Worm (Caenorhabditis elegans) whole organism, L4 larva: ENCODE measurements around the gene meg-1.
A peak's percentile ranks its signal among the peaks of the same experiment; 100 is the strongest.

Experiments
- F37D6.2 ChIP-seq: sonication (generic microtip); optimal IDR thresholded peaks from 2 replicates; lab custom pipeline; 2016; ENCODE audit warnings: mild to moderate bottlenecking, missing genetic modification characterization, missing compliant biosample characterization
- F44E2.7 ChIP-seq: fragments of 200-800 bp; sonication (Bioruptor generic); IDR thresholded peaks from 2 replicates; pipeline ENCODE4 v2.1.2; 2022; ENCODE audit warnings: missing genetic modification characterization, missing compliant biosample characterization
- F49E8.2 ChIP-seq: sonication (generic microtip); optimal IDR thresholded peaks from 2 replicates; lab custom pipeline; 2016; ENCODE audit warnings: missing compliant biosample characterization, mild to moderate bottlenecking, missing genetic modification characterization, borderline replicate concordance
- R02D3.7 ChIP-seq: fragments of 150-350 bp; sonication (generic microtip); optimal IDR thresholded peaks from 3 replicates; lab custom pipeline; 2014; ENCODE audit warnings: missing biosample characterization, missing genetic modification characterization
- T26A8.4 ChIP-seq: fragments of 200-800 bp; sonication (Bioruptor generic); IDR thresholded peaks from 2 replicates; pipeline ENCODE4 v1.3.6; 2022; ENCODE audit warnings: missing genetic modification characterization, missing compliant biosample characterization
- Y105C5A.15 ChIP-seq: fragments of 200-800 bp; sonication (Bioruptor generic); IDR thresholded peaks from 2 replicates; pipeline ENCODE4 v1.3.6; 2022; ENCODE audit warnings: missing genetic modification characterization, missing compliant biosample characterization
- Y48G9A.11 ChIP-seq: fragments of 200-800 bp; sonication (Bioruptor generic); IDR thresholded peaks from 2 replicates; pipeline ENCODE4 v1.3.6; 2022; ENCODE audit warnings: missing genetic modification reagents, missing genetic modification characterization, missing compliant biosample characterization
- Y5F2A.4 ChIP-seq: fragments of 200-800 bp; sonication (Bioruptor generic); optimal IDR thresholded peaks from 2 replicates; lab custom pipeline; 2018; ENCODE audit warnings: mild to moderate bottlenecking, missing genetic modification characterization, missing compliant biosample characterization
- Y75B8A.6 ChIP-seq: fragments of 200-800 bp; sonication (Bioruptor generic); IDR thresholded peaks from 2 replicates; pipeline ENCODE4 v1.3.6; 2022; ENCODE audit warnings: missing genetic modification reagents, missing genetic modification characterization, missing compliant biosample characterization
- ZK337.2 ChIP-seq: fragments of 200-800 bp; sonication (Bioruptor generic); IDR thresholded peaks from 2 replicates; pipeline ENCODE4 v1.3.6; 2022; ENCODE audit warnings: missing genetic modification reagents, missing genetic modification characterization, missing compliant biosample characterization
- ZK546.5 ChIP-seq, 2 experiments: sonication (generic microtip); optimal IDR thresholded peaks; 2 replicates each; lab custom pipeline; 2017; ENCODE audit warnings: missing biosample characterization in 2 of 2, missing genetic modification characterization in 2 of 2
- ama-1 ChIP-seq: fragments of 150-350 bp; optimal IDR thresholded peaks from 2 replicates; lab custom pipeline; 2014; ENCODE audit warnings: inconsistent platforms, mixed read lengths
- ceh-20 ChIP-seq: fragments of 200-800 bp; sonication (Bioruptor generic); IDR thresholded peaks from 2 replicates; pipeline ENCODE4 v1.3.6; 2022; ENCODE audit warnings: missing genetic modification reagents, missing genetic modification characterization, missing compliant biosample characterization
- ctbp-1 ChIP-seq: fragments of 200-800 bp; sonication (Bioruptor generic); IDR thresholded peaks from 2 replicates; pipeline ENCODE4 v1.3.6; 2022; ENCODE audit warnings: missing genetic modification reagents, missing genetic modification characterization, missing compliant biosample characterization
- daf-16 ChIP-seq, 3 experiments: sonication (generic microtip); optimal IDR thresholded peaks; 2 replicates each; lab custom pipeline; 2016 to 2017; ENCODE audit warnings: missing genetic modification characterization in 3 of 3, missing genetic modification reagents in 3 of 3, mild to moderate bottlenecking in 2 of 3, missing compliant biosample characterization in 2 of 3, missing biosample characterization in 1 of 3, moderate library complexity in 1 of 3
- daf-19 ChIP-seq: fragments of 200-800 bp; sonication (Bioruptor generic); conservative IDR thresholded peaks from 2 replicates; pipeline ENCODE4 v1.3.6; 2022; ENCODE audit warnings: missing genetic modification characterization, missing compliant biosample characterization
- dmd-6 ChIP-seq: fragments of 200-800 bp; sonication (Bioruptor generic); IDR thresholded peaks from 2 replicates; pipeline ENCODE4 v1.3.6; 2022; ENCODE audit warnings: missing genetic modification reagents, missing genetic modification characterization, missing compliant biosample characterization
- dpl-1 ChIP-seq: fragments of 150-350 bp; optimal IDR thresholded peaks from 2 replicates; lab custom pipeline; 2014; ENCODE audit warnings: missing biosample characterization, missing genetic modification reagents, missing genetic modification characterization
- dve-1 ChIP-seq: sonication (generic microtip); optimal IDR thresholded peaks from 2 replicates; lab custom pipeline; 2017; ENCODE audit warnings: antibody characterized with exemption, mild to moderate bottlenecking, missing genetic modification characterization, missing compliant biosample characterization; ENCODE audit not compliant: insufficient read depth
- egl-43 ChIP-seq: fragments of 200-800 bp; sonication (Bioruptor generic); IDR thresholded peaks from 2 replicates; pipeline ENCODE4 v1.3.6; 2022; ENCODE audit warnings: missing genetic modification reagents, missing genetic modification characterization, missing compliant biosample characterization
- fkh-10 ChIP-seq: fragments of 150-350 bp; optimal IDR thresholded peaks from 2 replicates; lab custom pipeline; 2014; ENCODE audit warnings: missing biosample characterization, missing genetic modification reagents, missing genetic modification characterization
- gei-8 ChIP-seq: fragments of 200-800 bp; sonication (Bioruptor generic); optimal IDR thresholded peaks from 2 replicates; lab custom pipeline; 2018; ENCODE audit warnings: mild to moderate bottlenecking, missing genetic modification characterization, missing compliant biosample characterization
- hif-1 ChIP-seq, 2 experiments: sonication (generic microtip); optimal IDR thresholded peaks; 2 replicates each; lab custom pipeline; 2016 to 2017; ENCODE audit warnings: missing compliant biosample characterization in 2 of 2, missing genetic modification characterization in 2 of 2, missing genetic modification reagents in 2 of 2, missing genotype in 2 of 2, mild to moderate bottlenecking in 1 of 2
- hlh-11 ChIP-seq: fragments of 200-800 bp; sonication (Bioruptor generic); optimal IDR thresholded peaks from 2 replicates; lab custom pipeline; 2018; ENCODE audit warnings: mild to moderate bottlenecking, missing genetic modification characterization, missing compliant biosample characterization
- hlh-30 ChIP-seq: sonication (generic microtip); optimal IDR thresholded peaks from 2 replicates; lab custom pipeline; 2017; ENCODE audit warnings: antibody characterized with exemption, mild to moderate bottlenecking, missing genetic modification characterization, missing compliant biosample characterization; ENCODE audit not compliant: insufficient read depth
- hmg-1.1 ChIP-seq: fragments of 200-800 bp; sonication (Bioruptor generic); IDR thresholded peaks from 2 replicates; pipeline ENCODE4 v1.3.6; 2022; ENCODE audit warnings: missing genetic modification reagents, missing genetic modification characterization, missing compliant biosample characterization
- lim-7 ChIP-seq: fragments of 200-800 bp; sonication (Bioruptor generic); IDR thresholded peaks from 2 replicates; pipeline ENCODE4 v1.3.6; 2022; ENCODE audit warnings: missing genetic modification characterization, missing compliant biosample characterization
- lin-1 ChIP-seq: fragments of 200-800 bp; sonication (Bioruptor generic); IDR thresholded peaks from 2 replicates; pipeline ENCODE4 v1.3.6; 2022; ENCODE audit warnings: missing genetic modification reagents, missing genetic modification characterization, missing compliant biosample characterization
- lin-13 ChIP-seq: fragments of 150-350 bp; optimal IDR thresholded peaks from 2 replicates; lab custom pipeline; 2014; ENCODE audit warnings: missing biosample characterization, missing genetic modification reagents, missing genetic modification characterization
- lin-38 ChIP-seq: fragments of 200-800 bp; sonication (Bioruptor generic); IDR thresholded peaks from 2 replicates; pipeline ENCODE4 v1.3.6; 2022; ENCODE audit warnings: missing genetic modification reagents, missing genetic modification characterization, missing compliant biosample characterization
- lsy-2 ChIP-seq, 2 experiments: fragments of 150-350 bp in 1 of 2; sonication (generic microtip) in 1 of 2; optimal IDR thresholded peaks; 2 replicates each; lab custom pipeline; 2014 to 2017; ENCODE audit warnings: missing biosample characterization in 2 of 2, missing genetic modification characterization in 2 of 2
- madf-9 ChIP-seq: fragments of 200-800 bp; sonication (Bioruptor generic); conservative IDR thresholded peaks from 2 replicates; pipeline ENCODE4 v1.3.6; 2022; ENCODE audit warnings: missing genetic modification reagents, missing genetic modification characterization, missing compliant biosample characterization
- mep-1 ChIP-seq: fragments of 150-350 bp; sonication (generic microtip); optimal IDR thresholded peaks from 3 replicates; lab custom pipeline; 2014; ENCODE audit warnings: missing biosample characterization, missing genetic modification characterization
- mes-2 ChIP-seq: sonication (generic microtip); optimal IDR thresholded peaks from 2 replicates; lab custom pipeline; 2016; ENCODE audit warnings: missing genotype, mild to moderate bottlenecking, missing genetic modification characterization, missing compliant biosample characterization; ENCODE audit not compliant: poor library complexity, severe bottlenecking
- nhr-102 ChIP-seq: sonication (generic microtip); optimal IDR thresholded peaks from 2 replicates; lab custom pipeline; 2016; ENCODE audit warnings: mild to moderate bottlenecking, missing genetic modification characterization, moderate library complexity, missing compliant biosample characterization
- nhr-11 ChIP-seq: fragments of 150-350 bp; optimal IDR thresholded peaks from 2 replicates; lab custom pipeline; 2014; ENCODE audit warnings: missing biosample characterization, missing genetic modification characterization
- nhr-237 ChIP-seq: sonication (generic microtip); optimal IDR thresholded peaks from 2 replicates; lab custom pipeline; 2017; ENCODE audit warnings: missing biosample characterization, missing genetic modification characterization
- nhr-28 ChIP-seq: fragments of 150-350 bp; optimal IDR thresholded peaks from 2 replicates; lab custom pipeline; 2014; ENCODE audit warnings: missing biosample characterization, missing genetic modification characterization
- nhr-48 ChIP-seq: sonication (generic microtip); optimal IDR thresholded peaks from 2 replicates; lab custom pipeline; 2016; ENCODE audit warnings: mild to moderate bottlenecking, missing genetic modification characterization, missing compliant biosample characterization
- nhr-6 ChIP-seq: fragments of 150-350 bp; optimal IDR thresholded peaks from 2 replicates; lab custom pipeline; 2014; ENCODE audit warnings: missing biosample characterization, missing genetic modification characterization
- pha-4 ChIP-seq, 2 experiments: fragments of 150-350 bp in 1 of 2; fragments of 200-800 bp in 1 of 2; sonication (Bioruptor generic) in 1 of 2; IDR thresholded peaks in 1 of 2; optimal IDR thresholded peaks in 1 of 2; 2 replicates each; pipeline versions ENCODE4 v1.3.6 to Lab custom; 2014 to 2022; ENCODE audit warnings: missing genetic modification characterization in 2 of 2, missing genetic modification reagents in 2 of 2, missing biosample characterization in 1 of 2, missing compliant biosample characterization in 1 of 2
- snpc-1.2 ChIP-seq: fragments of 200-800 bp; sonication (Bioruptor generic); IDR thresholded peaks from 2 replicates; pipeline ENCODE4 v1.3.6; 2022; ENCODE audit warnings: missing genetic modification reagents, missing genetic modification characterization, missing compliant biosample characterization
- tag-97 ChIP-seq: fragments of 200-800 bp; sonication (Bioruptor generic); IDR thresholded peaks from 2 replicates; pipeline ENCODE4 v1.3.6; 2022; ENCODE audit warnings: missing genetic modification characterization, missing compliant biosample characterization
- unc-130 ChIP-seq: sonication (generic microtip); optimal IDR thresholded peaks from 2 replicates; lab custom pipeline; 2016; ENCODE audit warnings: missing genetic modification reagents, missing genetic modification characterization, missing compliant biosample characterization
- unc-39 ChIP-seq: sonication (generic microtip); optimal IDR thresholded peaks from 2 replicates; lab custom pipeline; 2017; ENCODE audit warnings: missing biosample characterization, missing genetic modification characterization
- vab-7 ChIP-seq: fragments of 200-800 bp; sonication (Bioruptor generic); IDR thresholded peaks from 2 replicates; pipeline ENCODE4 v1.3.6; 2022; ENCODE audit warnings: missing genetic modification reagents, missing genetic modification characterization, missing compliant biosample characterization
- zag-1 ChIP-seq: fragments of 150-350 bp; optimal IDR thresholded peaks from 2 replicates; lab custom pipeline; 2014; ENCODE audit warnings: missing biosample characterization, missing genetic modification characterization
- ztf-11 ChIP-seq: fragments of 150-350 bp; optimal IDR thresholded peaks from 2 replicates; lab custom pipeline; 2014; ENCODE audit warnings: missing biosample characterization, missing genetic modification characterization

meg-1 gene

DNA sequence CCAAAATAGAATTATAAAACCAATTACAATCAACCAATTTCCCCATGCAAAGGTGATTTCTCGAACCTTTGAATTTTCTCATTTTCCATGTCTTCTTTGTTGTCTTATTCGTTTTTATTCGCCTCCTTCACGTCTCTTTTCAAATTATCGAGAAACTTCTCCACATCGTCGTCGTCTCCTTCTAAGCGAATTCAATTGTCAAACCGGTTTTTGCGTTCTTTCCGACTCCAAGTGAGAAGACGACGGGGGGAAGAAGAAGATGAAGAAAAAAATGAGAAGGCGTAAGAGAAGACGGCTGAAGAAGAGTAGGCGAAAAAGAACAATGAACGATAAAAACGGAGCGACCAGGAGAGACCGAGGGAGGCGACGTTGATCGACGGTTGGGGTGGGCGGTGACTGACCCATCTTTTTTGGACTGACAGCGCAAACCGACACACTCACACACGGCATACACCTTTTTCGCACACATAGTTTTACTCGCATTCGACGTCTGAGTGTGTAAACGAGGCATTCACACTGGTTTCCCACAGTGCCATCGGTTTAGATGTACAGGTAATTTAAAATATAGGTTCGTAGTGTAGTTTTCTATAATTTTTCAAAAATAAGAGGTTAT, 9.0 kb downstream of the meg-1 start (continued):
- TF ChIP-seq mep-1 (peak; percentile 74), ama-1 (lab: Kevin White, UChicago) (peak; percentile 9), hif-1 (tag; optimal IDR thresholded peaks at IDR 0.05; lab: Kevin White, UChicago) (peak in 1 of 2 experiments; percentile 8), F37D6.2 (tag; lab: Kevin White, UChicago) (no peak), ZK337.2 (GFP tag; lab: Robert Waterston, UW) (no peak), zag-1 (tag; lab: Kevin White, UChicago) (no peak), nhr-237 (tag; lab: Kevin White, UChicago) (no peak), ztf-11 (no peak), mes-2 (tag; lab: Kevin White, UChicago) (no peak), ctbp-1 (GFP tag; lab: Robert Waterston, UW) (0 out of 2 replicates have a peak, but pooled peaks have one; percentile 44)

DNA sequence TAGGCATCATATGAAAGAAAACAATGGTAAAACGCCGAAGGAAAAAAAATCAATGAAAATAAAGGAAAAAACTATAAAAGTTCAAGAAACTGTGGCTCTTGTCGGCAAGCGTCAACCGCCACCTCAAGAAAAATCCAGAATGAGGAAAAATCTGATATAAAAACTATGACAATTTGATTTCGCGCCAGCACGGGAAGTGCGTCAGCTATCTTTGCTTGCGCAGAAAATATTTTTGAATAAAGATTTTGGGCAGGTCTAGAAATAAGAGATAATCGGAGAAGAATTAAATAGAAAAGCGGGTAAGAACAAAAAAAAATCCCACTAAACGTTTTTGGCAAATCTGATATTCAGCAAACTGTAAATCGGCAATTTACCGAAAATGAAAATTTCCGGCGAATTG, 11.3 kb downstream of the meg-1 start:
- no peak for TF ChIP-seq egl-43 (GFP tag; lab: Robert Waterston, UW)
- TF ChIP-seq gei-8 (GFP tag; lab: Kevin White, UChicago), result no peak
- no peak for TF ChIP-seq nhr-11 (tag; lab: Kevin White, UChicago)
- TF ChIP-seq Y48G9A.11 (GFP tag; lab: Robert Waterston, UW), result no peak
- TF ChIP-seq fkh-10 (GFP tag; lab: Kevin White, UChicago), result no peak
- TF ChIP-seq F49E8.2 (tag; lab: Kevin White, UChicago), result no peak
- peak in 1 of 2 experiments; percentile 23 for TF ChIP-seq lsy-2 (tag; optimal IDR thresholded peaks at IDR 0.05; lab: Kevin White, UChicago)
- TF ChIP-seq lin-13, result no peak
- no peak for TF ChIP-seq daf-16 (GFP tag; optimal IDR thresholded peaks at IDR 0.05; lab: Kevin White, UChicago)
- TF ChIP-seq daf-16 (tag; optimal IDR thresholded peaks at IDR 0.05; lab: Kevin White, UChicago), result no peak
- TF ChIP-seq Y105C5A.15, result no peak
- no peak for TF ChIP-seq Y75B8A.6 (GFP tag; lab: Robert Waterston, UW)
- peak; percentile 76 for TF ChIP-seq dpl-1 (GFP tag; lab: Kevin White, UChicago)
- TF ChIP-seq ama-1 (lab: Kevin White, UChicago), result no peak
- no peak for TF ChIP-seq lin-1
- TF ChIP-seq nhr-48 (tag; lab: Kevin White, UChicago), result no peak
- no peak for TF ChIP-seq tag-97
- no peak for TF ChIP-seq daf-19
- TF ChIP-seq hlh-11 (tag; lab: Kevin White, UChicago), result no peak
- TF ChIP-seq unc-39 (tag; lab: Kevin White, UChicago), result no peak
- TF ChIP-seq dmd-6 (GFP tag; lab: Robert Waterston, UW), result 0 out of 2 replicates have a peak, but pooled peaks have one; percentile 27
- TF ChIP-seq pha-4 (GFP tag; IDR thresholded peaks at IDR 0.05; lab: Robert Waterston, UW), result no peak
- TF ChIP-seq pha-4 (tag; optimal IDR thresholded peaks at IDR 0.05; lab: Kevin White, UChicago), result no peak
- no peak for TF ChIP-seq ZK546.5 (tag; optimal IDR thresholded peaks at IDR 0.05; lab: Kevin White, UChicago)
- no peak for TF ChIP-seq T26A8.4 (GFP tag; lab: Robert Waterston, UW)
- TF ChIP-seq Y5F2A.4, result no peak
- TF ChIP-seq lin-38 (GFP tag; lab: Robert Waterston, UW), result no peak
- TF ChIP-seq R02D3.7 (tag; lab: Kevin White, UChicago), result no peak
- no peak for TF ChIP-seq unc-130
- no peak for TF ChIP-seq ceh-20 (GFP tag; lab: Robert Waterston, UW)
- TF ChIP-seq hlh-30 (tag; lab: Kevin White, UChicago), result no peak
- TF ChIP-seq madf-9, result no peak
- no peak for TF ChIP-seq nhr-28 (tag; lab: Kevin White, UChicago)
- TF ChIP-seq hmg-1.1, result no peak
- TF ChIP-seq nhr-102 (tag; lab: Kevin White, UChicago), result no peak
- TF ChIP-seq F44E2.7, result no peak
- TF ChIP-seq lim-7 (GFP tag; lab: Robert Waterston, UW), result no peak
- TF ChIP-seq vab-7, result no peak
- no peak for TF ChIP-seq snpc-1.2 (GFP tag; lab: Robert Waterston, UW)
- no peak for TF ChIP-seq nhr-6 (tag; lab: Kevin White, UChicago)
- TF ChIP-seq dve-1 (tag; lab: Kevin White, UChicago), result peak; percentile 31
- TF ChIP-seq zag-1 (tag; lab: Kevin White, UChicago), result no peak
